Fruit fly (Drosophila melanogaster) whole organism: ENCODE data around the gene CG11755.

Source experiments
- EcR ChIP-seq, 2 experiments: fragments of >200 bp; optimal IDR thresholded peaks; 2 replicates each; lab custom pipeline; 2017; ENCODE audit warnings: missing biosample characterization in 2 of 2, missing genetic modification characterization in 2 of 2, missing genetic modification reagents in 2 of 2
- pan ChIP-seq: fragments of >200 bp; optimal IDR thresholded peaks from 2 replicates; lab custom pipeline; 2017

DNA sequence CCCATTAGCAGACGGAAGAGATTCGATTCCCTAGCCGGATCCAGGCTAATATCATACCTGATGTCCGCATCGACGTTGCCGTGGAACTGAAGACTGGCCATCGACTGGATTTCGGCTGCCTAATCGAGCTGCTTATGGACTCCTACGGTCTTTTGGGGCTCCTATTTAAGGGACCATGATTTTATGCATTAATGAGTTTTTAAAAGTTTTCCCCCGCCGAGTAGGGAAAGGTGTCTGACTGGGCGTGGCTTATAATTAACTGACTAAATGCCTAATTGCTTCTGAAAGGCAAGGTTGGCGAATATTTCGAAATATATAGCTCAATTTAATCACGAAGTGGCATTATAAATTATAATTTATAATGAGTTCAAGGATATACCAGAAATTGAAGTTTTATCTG is 40.9 kb upstream of the CG11755 start, which contains the start of gene Or85e:
- TF ChIP-seq EcR (GFP tag; optimal IDR thresholded peaks at IDR 0.05; lab: Kevin White, UChicago) (no peak), pan (lab: Kevin White, UChicago) (no peak)
